Worm (Caenorhabditis elegans) whole organism, early embryonic: ENCODE measurements around the gene Y58A7A.5.

Experiments
- B0310.2 ChIP-seq: sonication (generic microtip); optimal IDR thresholded peaks from 2 replicates; lab custom pipeline; 2016; ENCODE audit warnings: mild to moderate bottlenecking, missing genetic modification characterization, missing compliant biosample characterization
- ama-1 ChIP-seq: fragments of 150-350 bp; optimal IDR thresholded peaks from 2 replicates; lab custom pipeline; 2014
- flt-1 ChIP-seq: fragments of 200-800 bp; sonication (Bioruptor generic); IDR thresholded peaks from 2 replicates; pipeline ENCODE4 v1.3.6; 2022; ENCODE audit warnings: missing genetic modification characterization, missing compliant biosample characterization
- hmg-4 ChIP-seq: fragments of 200-800 bp; sonication (Bioruptor generic); optimal IDR thresholded peaks from 2 replicates; lab custom pipeline; 2018; ENCODE audit warnings: mild to moderate bottlenecking, missing genetic modification characterization, missing compliant biosample characterization
- tra-4 ChIP-seq: sonication (generic microtip); optimal IDR thresholded peaks from 2 replicates; lab custom pipeline; 2017; ENCODE audit warnings: missing genetic modification characterization, missing compliant biosample characterization

DNA sequence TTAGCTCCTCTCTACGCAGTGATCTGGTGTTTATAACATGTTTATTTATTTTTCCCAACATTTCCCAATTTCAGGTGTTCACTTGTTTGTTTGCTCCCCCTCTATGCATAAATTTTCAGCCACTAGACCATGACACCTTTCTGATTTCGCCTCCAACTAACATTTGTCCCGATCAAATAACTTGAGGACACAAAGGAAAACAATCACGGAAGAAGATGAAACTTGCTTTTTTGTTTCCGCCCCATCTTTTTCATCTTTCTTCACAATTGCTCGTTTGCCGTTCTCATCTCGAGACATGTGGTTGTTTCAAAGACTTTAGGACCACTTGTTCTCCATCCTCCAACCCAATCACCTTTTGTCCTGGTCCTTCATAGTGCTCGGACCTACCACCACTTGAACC, 40.0 kb upstream of the Y58A7A.5 start, which contains the start of gene F14F9.5:
- TF ChIP-seq hmg-4 (GFP tag; lab: Kevin White, UChicago) (no peak), ama-1 (lab: Kevin White, UChicago) (no peak), tra-4 (tag; lab: Kevin White, UChicago) (no peak), B0310.2 (tag; lab: Kevin White, UChicago) (no peak), flt-1 (GFP tag; lab: Robert Waterston, UW) (no peak)
